Worm (Caenorhabditis elegans): Measurements from ENCODE around the gene clk-2.

clk-2 gene

DNA sequence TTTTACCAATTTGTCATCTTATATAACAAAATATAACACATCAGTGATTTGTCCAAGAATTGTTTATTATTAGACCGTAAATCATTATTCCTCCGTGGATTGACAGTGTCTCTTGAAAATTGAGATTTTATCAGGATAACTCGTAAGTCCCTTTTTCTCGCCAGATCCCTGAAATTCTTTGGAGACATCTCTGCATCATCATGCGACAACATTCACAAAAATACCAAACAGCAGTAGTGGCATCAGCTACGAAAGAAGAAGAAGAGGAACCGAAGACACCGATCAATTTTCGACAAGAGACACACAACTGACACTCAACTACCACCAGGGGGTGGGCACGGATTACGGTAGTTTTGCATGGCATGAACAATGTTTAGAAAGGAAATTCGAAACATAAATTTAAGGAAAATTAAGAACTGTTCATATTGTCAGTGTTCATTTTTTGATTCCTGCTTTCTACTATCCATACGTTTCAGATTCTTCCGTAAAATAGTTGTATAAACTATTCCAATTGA is 6.6 kb upstream of the clk-2 start:
- TF ChIP-seq ces-1 (GFP tag; optimal IDR thresholded peaks at IDR 0.05) (no peak), spr-1 (tag; optimal IDR thresholded peaks at IDR 0.05) (no peak), lsy-2 (tag; optimal IDR thresholded peaks at IDR 0.05) (peak; percentile 40 to 76), hlh-30 (tag; optimal IDR thresholded peaks at IDR 0.05; ENCODE audit: insufficient read depth) (peak; percentile 13), unc-62 (GFP tag; optimal IDR thresholded peaks at IDR 0.05 in 1 of 2) (peak in 1 of 2 experiments; percentile 74), unc-62 (tag; optimal IDR thresholded peaks at IDR 0.05) (no peak), F10B5.3 (tag; optimal IDR thresholded peaks at IDR 0.05) (no peak)

DNA sequence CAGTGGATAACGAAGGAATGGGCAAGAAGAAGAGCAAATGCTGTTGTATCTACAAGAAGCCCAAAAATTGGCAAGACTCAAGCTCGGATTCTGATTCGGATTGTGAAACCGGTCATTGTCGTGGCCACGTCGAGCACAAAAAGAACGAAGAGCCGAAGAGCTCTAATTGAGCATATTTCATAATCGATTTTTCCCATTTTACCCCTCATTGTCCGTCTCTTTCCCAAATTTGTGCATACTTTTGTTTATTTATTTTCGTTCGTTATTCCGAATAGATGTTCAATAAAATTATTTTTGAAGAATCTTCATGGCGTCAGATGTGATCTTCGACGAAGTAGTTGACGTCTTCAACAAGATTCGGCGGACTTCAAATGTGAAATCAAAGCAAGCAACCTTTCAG is 2.8 kb upstream of the clk-2 start, which contains the start of gene lig-4:
Gene lig-4 (plus strand): TSS at position 301 of the 400 bp plus-strand sequence.
- no peak for TF ChIP-seq Y48G9A.11 (GFP tag; IDR thresholded peaks at IDR 0.05)
- TF ChIP-seq snpc-1.2 (GFP tag; IDR thresholded peaks at IDR 0.05) = no peak
- no peak for TF ChIP-seq tra-1 (GFP tag; IDR thresholded peaks at IDR 0.05)
- no peak for TF ChIP-seq rbr-2 (tag; optimal IDR thresholded peaks at IDR 0.05)
- TF ChIP-seq unc-39 (tag; optimal IDR thresholded peaks at IDR 0.05) = no peak
- TF ChIP-seq ceh-44 (GFP tag; IDR thresholded peaks at IDR 0.05) = no peak
- TF ChIP-seq R02D3.7 (tag; optimal IDR thresholded peaks at IDR 0.05) = no peak
- TF ChIP-seq Y75B8A.6 (GFP tag; IDR thresholded peaks at IDR 0.05) = no peak
- TF ChIP-seq ctbp-1 (GFP tag; IDR thresholded peaks at IDR 0.05) = no peak
- no peak for TF ChIP-seq lin-38 (GFP tag; IDR thresholded peaks at IDR 0.05)
- no peak for TF ChIP-seq Y5F2A.4 (GFP tag; optimal IDR thresholded peaks at IDR 0.05)
- TF ChIP-seq cey-2 (tag; optimal IDR thresholded peaks at IDR 0.05; ENCODE audit: borderline replicate concordance, insufficient read depth) = no peak
- TF ChIP-seq lin-15B (tag; optimal IDR thresholded peaks at IDR 0.05) = no peak
- no peak for TF ChIP-seq ama-1 (optimal IDR thresholded peaks at IDR 0.05)
- TF ChIP-seq mep-1 (tag; optimal IDR thresholded peaks at IDR 0.05) = no peak
- no peak for TF ChIP-seq saeg-2 (GFP tag; IDR thresholded peaks at IDR 0.05)
- TF ChIP-seq nhr-41 (GFP tag; IDR thresholded peaks at IDR 0.05) = no peak
- TF ChIP-seq sdz-12 (GFP tag; optimal IDR thresholded peaks at IDR 0.05) = no peak

DNA sequence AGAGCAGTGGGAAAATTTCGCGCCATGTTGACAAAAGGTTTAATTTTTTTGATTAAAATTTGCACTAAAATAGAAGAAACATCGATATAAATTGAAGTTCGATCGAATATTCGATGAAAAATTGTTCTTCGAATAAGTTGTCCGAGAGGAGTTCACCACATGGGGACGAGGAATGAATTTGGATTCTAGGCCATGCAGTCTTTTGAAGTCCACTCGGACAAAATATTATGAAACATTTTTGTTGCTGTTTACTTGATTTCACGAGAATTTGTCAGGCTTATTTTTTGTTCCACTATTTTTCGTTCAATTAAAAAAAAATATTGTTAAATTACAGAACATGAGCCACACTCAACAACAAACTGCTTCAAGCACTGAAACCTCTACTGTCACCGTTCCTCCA is 2.3 kb upstream of the clk-2 start, which contains the start of the genes cux-7 and C07H6.2:
Gene cux-7 (minus strand): TSS at position 174 of the 400 bp plus-strand sequence.
Gene C07H6.2 (plus strand): TSS at position 338 of the 400 bp plus-strand sequence.
- TF ChIP-seq daf-8 (GFP tag; IDR thresholded peaks at IDR 0.05) (no peak), mep-1 (tag; optimal IDR thresholded peaks at IDR 0.05) (no peak), fkh-10 (GFP tag; optimal IDR thresholded peaks at IDR 0.05) (peak; percentile 42), zag-1 (tag; optimal IDR thresholded peaks at IDR 0.05) (no peak), cey-2 (tag; optimal IDR thresholded peaks at IDR 0.05; ENCODE audit: borderline replicate concordance, insufficient read depth) (no peak), F26F4.8 (GFP tag; conservative IDR thresholded peaks at IDR 0.05) (no peak), hif-1 (tag; optimal IDR thresholded peaks at IDR 0.05) (peak in 1 of 2 experiments; percentile 96), daf-19 (GFP tag; conservative IDR thresholded peaks at IDR 0.05) (no peak), ama-1 (optimal IDR thresholded peaks at IDR 0.05) (no peak), php-3 (GFP tag; IDR thresholded peaks at IDR 0.05) (peak; percentile 57), unc-62 (GFP tag; optimal IDR thresholded peaks at IDR 0.05 in 1 of 2) (peak in 1 of 2 experiments; percentile 97), unc-62 (tag; optimal IDR thresholded peaks at IDR 0.05) (no peak), lin-13 (GFP tag; optimal IDR thresholded peaks at IDR 0.05) (peak; percentile 85), ztf-7 (tag; optimal IDR thresholded peaks at IDR 0.05) (no peak), rbr-2 (tag; optimal IDR thresholded peaks at IDR 0.05) (peak; percentile 90), nhr-28 (tag; optimal IDR thresholded peaks at IDR 0.05) (peak; percentile 73), unc-130 (GFP tag; optimal IDR thresholded peaks at IDR 0.05) (peak; percentile 98), dmd-8 (GFP tag; IDR thresholded peaks at IDR 0.05) (no peak), skn-1 (tag; optimal IDR thresholded peaks at IDR 0.05) (no peak), mxl-2 (GFP tag; conservative IDR thresholded peaks at IDR 0.05) (peak; percentile 82), nhr-102 (tag; optimal IDR thresholded peaks at IDR 0.05) (peak; percentile 88), nhr-111 (GFP tag; optimal IDR thresholded peaks at IDR 0.05) (no peak), nhr-42 (GFP tag; IDR thresholded peaks at IDR 0.05) (0 out of 2 replicates have a peak, but pooled peaks have one; percentile 44), snpc-4 (tag; optimal IDR thresholded peaks at IDR 0.05) (no peak), hlh-11 (tag; optimal IDR thresholded peaks at IDR 0.05) (peak; percentile 82), dmd-9 (GFP tag; IDR thresholded peaks at IDR 0.05) (peak; percentile 97), pqm-1 (tag; optimal IDR thresholded peaks at IDR 0.05) (no peak), zfp-3 (GFP tag; conservative IDR thresholded peaks at IDR 0.05) (peak; percentile 88), zip-11 (GFP tag; IDR thresholded peaks at IDR 0.05) (no peak)

All from whole organism, L4 larva.